Fruit fly (Drosophila melanogaster) whole organism, adult: ENCODE data around the gene CG14070.

Experiments
- CG12768 ChIP-seq: fragments of 200-800 bp; sonication (Bioruptor generic); optimal IDR thresholded peaks from 2 replicates; lab custom pipeline; 2017; ENCODE audit warnings: missing biosample characterization, missing genetic modification characterization, mild to moderate bottlenecking, moderate library complexity, missing genetic modification reagents
- CG33017 ChIP-seq: fragments of 200-800 bp; sonication (Bioruptor generic); optimal IDR thresholded peaks from 2 replicates; lab custom pipeline; 2018; ENCODE audit warnings: missing biosample characterization, mild to moderate bottlenecking, missing genetic modification characterization, moderate library complexity
- CG7045 ChIP-seq: fragments of 200-800 bp; sonication (Bioruptor generic); optimal IDR thresholded peaks from 2 replicates; lab custom pipeline; 2017; ENCODE audit warnings: missing biosample characterization, mild to moderate bottlenecking, missing genetic modification characterization
- Clk ChIP-seq: fragments of 200-800 bp; sonication (Bioruptor generic); optimal IDR thresholded peaks from 2 replicates; lab custom pipeline; 2017; ENCODE audit warnings: missing biosample characterization, missing genetic modification characterization
- Hr96 ChIP-seq: fragments of 200-800 bp; sonication (Bioruptor generic); optimal IDR thresholded peaks from 2 replicates; lab custom pipeline; 2016; ENCODE audit warnings: missing biosample characterization, missing genetic modification characterization
- cic ChIP-seq: fragments of 200-800 bp; sonication (Bioruptor generic); optimal IDR thresholded peaks from 2 replicates; lab custom pipeline; 2017; ENCODE audit warnings: missing biosample characterization, mild to moderate bottlenecking, missing genetic modification characterization, moderate library complexity
- cnc ChIP-seq, 2 experiments: fragments of >200 bp; optimal IDR thresholded peaks; 2 replicates each; lab custom pipeline; 2017
- kay ChIP-seq: fragments of 200-800 bp; sonication (Bioruptor generic); peaks from one replicate; lab custom pipeline; 2016; ENCODE audit warnings: missing biosample characterization, missing genetic modification characterization, borderline replicate concordance
- ovo ChIP-seq: fragments of 200-800 bp; sonication (Bioruptor generic); optimal IDR thresholded peaks from 2 replicates; lab custom pipeline; 2016; ENCODE audit warnings: missing biosample characterization, missing genetic modification characterization
- tj ChIP-seq: fragments of 200-800 bp; sonication (Bioruptor generic); optimal IDR thresholded peaks from 3 replicates; lab custom pipeline; 2017; ENCODE audit warnings: missing biosample characterization, mild to moderate bottlenecking, missing genetic modification characterization, moderate library complexity

- no peak for TF ChIP-seq ovo (GFP tag; lab: Kevin White, UChicago)
- TF ChIP-seq Hr96 (GFP tag; lab: Kevin White, UChicago), result no peak
- TF ChIP-seq CG12768 (GFP tag; lab: Kevin White, UChicago), result no peak
- no peak for TF ChIP-seq cnc (optimal IDR thresholded peaks at IDR 0.05; lab: Kevin White, UChicago)
- TF ChIP-seq tj, result no peak
- no peak for TF ChIP-seq CG33017 (tag; lab: Kevin White, UChicago)
- no peak for TF ChIP-seq cic (GFP tag; lab: Kevin White, UChicago)
- TF ChIP-seq Clk, result no peak
- TF ChIP-seq kay (GFP tag; lab: Kevin White, UChicago), result no peak
- TF ChIP-seq CG7045 (GFP tag; lab: Kevin White, UChicago), result no peak
These were observed 12.8 kb downstream of the CG14070 start, which contains the start of gene CG14071 for dm6 chr2L:10888827-10889226.
